Worm (Caenorhabditis elegans) whole organism, late embryonic: ENCODE data around the gene srj-53.

Source experiments
- ceh-45 ChIP-seq: fragments of 200-800 bp; sonication (Bioruptor generic); IDR thresholded peaks from 2 replicates; pipeline ENCODE4 v1.3.6; 2022; ENCODE audit warnings: missing genetic modification reagents, missing genetic modification characterization, missing compliant biosample characterization
- hlh-15 ChIP-seq: sonication (generic microtip); optimal IDR thresholded peaks from 2 replicates; lab custom pipeline; 2016; ENCODE audit warnings: missing genetic modification characterization, missing compliant biosample characterization
- pat-9 ChIP-seq: fragments of 200-800 bp; sonication (Bioruptor generic); optimal IDR thresholded peaks from 2 replicates; lab custom pipeline; 2018; ENCODE audit warnings: mild to moderate bottlenecking, missing genetic modification characterization, moderate library complexity, missing compliant biosample characterization
- tbx-2 ChIP-seq: sonication (generic microtip); optimal IDR thresholded peaks from 2 replicates; lab custom pipeline; 2016; ENCODE audit warnings: missing genetic modification characterization, missing compliant biosample characterization
- unc-55 ChIP-seq: sonication (generic microtip); optimal IDR thresholded peaks from 2 replicates; lab custom pipeline; 2017; ENCODE audit warnings: missing biosample characterization, missing genetic modification reagents, missing genetic modification characterization

- TF ChIP-seq hlh-15 (tag; lab: Kevin White, UChicago) (no peak), tbx-2 (tag; lab: Kevin White, UChicago) (no peak), pat-9 (tag; lab: Kevin White, UChicago) (no peak), ceh-45 (GFP tag; lab: Robert Waterston, UW) (no peak), unc-55 (GFP tag; lab: Kevin White, UChicago) (no peak)
These were observed 4.5 kb upstream of the srj-53 start for ce11 chrV:699051-699450.
